Worm (Caenorhabditis elegans) whole organism, midembryonic: Measurements from ENCODE around the gene B0252.5.

Experiments
- flt-1 ChIP-seq: fragments of 200-800 bp; sonication (Bioruptor generic); IDR thresholded peaks from 2 replicates; pipeline ENCODE4 v1.3.6; 2022; ENCODE audit warnings: missing genetic modification characterization, missing compliant biosample characterization
- klf-2 ChIP-seq: fragments of 200-800 bp; sonication (Bioruptor generic); conservative IDR thresholded peaks from 2 replicates; pipeline ENCODE4 v1.3.6; 2022; ENCODE audit warnings: missing genetic modification reagents, missing genetic modification characterization, missing compliant biosample characterization
- tab-1 ChIP-seq: fragments of 200-800 bp; sonication (Bioruptor generic); IDR thresholded peaks from 2 replicates; pipeline ENCODE4 v1.3.6; 2022; ENCODE audit warnings: missing genetic modification characterization, missing compliant biosample characterization

ce11 chrII:6923792-6924191 is 5.1 kb upstream of the B0252.5 start:
- no peak for TF ChIP-seq flt-1
- TF ChIP-seq klf-2 (GFP tag; lab: Robert Waterston, UW), result no peak
- no peak for TF ChIP-seq tab-1
